Worm (Caenorhabditis elegans): Measurements from ENCODE around the gene fbxb-45.

The fbxb-45 gene

ce11 chrII:1082859-1083258 lies 39.0 kb upstream of the fbxb-45 start, which contains the start of gene K02E7.1:
TSS of gene K02E7.1 (plus strand) at chrII:1083159.
- no peak for TF ChIP-seq lin-39 (tag; optimal IDR thresholded peaks at IDR 0.05)

- TF ChIP-seq fkh-10 (GFP tag; optimal IDR thresholded peaks at IDR 0.05): no peak
- TF ChIP-seq blmp-1 (tag; optimal IDR thresholded peaks at IDR 0.05): no peak
- no peak for TF ChIP-seq Y116A8C.19 (tag; optimal IDR thresholded peaks at IDR 0.05; ENCODE audit: borderline replicate concordance)
- TF ChIP-seq ama-1 (optimal IDR thresholded peaks at IDR 0.05): no peak
- TF ChIP-seq nhr-90 (tag; optimal IDR thresholded peaks at IDR 0.05; ENCODE audit: poor library complexity): no peak
- no peak for TF ChIP-seq unc-30 (tag; optimal IDR thresholded peaks at IDR 0.05)
- no peak for TF ChIP-seq alr-1 (tag; optimal IDR thresholded peaks at IDR 0.05; ENCODE audit: borderline replicate concordance)
- TF ChIP-seq dsc-1 (tag; optimal IDR thresholded peaks at IDR 0.05): no peak
- TF ChIP-seq fos-1 (tag; optimal IDR thresholded peaks at IDR 0.05): no peak
- TF ChIP-seq lin-15B (tag; optimal IDR thresholded peaks at IDR 0.05): no peak
- no peak for TF ChIP-seq pag-3 (tag; optimal IDR thresholded peaks at IDR 0.05; ENCODE audit: borderline replicate concordance, insufficient read depth)
- no peak for TF ChIP-seq nhr-28 (tag; optimal IDR thresholded peaks at IDR 0.05)
- no peak for TF ChIP-seq nhr-12 (tag; optimal IDR thresholded peaks at IDR 0.05)
- TF ChIP-seq fkh-4 (tag; optimal IDR thresholded peaks at IDR 0.05; ENCODE audit: borderline replicate concordance): no peak
Observed at ce11 chrII:1075424-1075823, 31.6 kb upstream of the fbxb-45 start, which contains the start of gene K02E7.11. TSS of gene K02E7.11 (minus strand) at chrII:1075524.

- TF ChIP-seq nhr-71 (tag; optimal IDR thresholded peaks at IDR 0.05) (no peak), mab-9 (GFP tag; IDR thresholded peaks at IDR 0.05) (no peak), ztf-11 (tag; optimal IDR thresholded peaks at IDR 0.05) (no peak), isw-1 (GFP tag; IDR thresholded peaks at IDR 0.05) (no peak), ceh-8 (GFP tag; optimal IDR thresholded peaks at IDR 0.05) (no peak), hlh-4 (tag; optimal IDR thresholded peaks at IDR 0.05) (no peak), aha-1 (tag; optimal IDR thresholded peaks at IDR 0.05) (no peak), unc-130 (tag; optimal IDR thresholded peaks at IDR 0.05) (no peak), ets-5 (GFP tag; IDR thresholded peaks at IDR 0.05) (no peak)
Observed at ce11 chrII:1072106-1072505, 28.3 kb upstream of the fbxb-45 start, which contains the start of gene K02E7.4. TSS of gene K02E7.4 (plus strand) at chrII:1072406.

- TF ChIP-seq pax-3 (tag; optimal IDR thresholded peaks at IDR 0.05) (no peak), efl-1 (optimal IDR thresholded peaks at IDR 0.05) (peak in 1 of 2 experiments; percentile 6), efl-1 (GFP tag; optimal IDR thresholded peaks at IDR 0.05 in 1 of 2) (no peak), rnt-1 (tag; optimal IDR thresholded peaks at IDR 0.05) (no peak), C34B4.2 (tag; optimal IDR thresholded peaks at IDR 0.05) (no peak), lin-15B (tag; optimal IDR thresholded peaks at IDR 0.05) (no peak), lsy-2 (tag; optimal IDR thresholded peaks at IDR 0.05) (peak in 1 of 2 experiments; percentile 63), mdl-1 (tag; optimal IDR thresholded peaks at IDR 0.05) (no peak)
Observed at ce11 chrII:1071432-1071831, 27.6 kb upstream of the fbxb-45 start.

- TF ChIP-seq pag-3 (tag; optimal IDR thresholded peaks at IDR 0.05; ENCODE audit: borderline replicate concordance, insufficient read depth) (no peak), ztf-4 (tag; optimal IDR thresholded peaks at IDR 0.05) (no peak), aha-1 (tag; optimal IDR thresholded peaks at IDR 0.05) (no peak), mef-2 (tag; optimal IDR thresholded peaks at IDR 0.05) (no peak), pax-3 (tag; optimal IDR thresholded peaks at IDR 0.05) (no peak), vab-15 (tag; optimal IDR thresholded peaks at IDR 0.05) (no peak), lir-3 (tag; optimal IDR thresholded peaks at IDR 0.05; ENCODE audit: poor library complexity) (no peak), egl-13 (tag; optimal IDR thresholded peaks at IDR 0.05) (no peak), efl-1 (optimal IDR thresholded peaks at IDR 0.05) (no peak), efl-1 (GFP tag; optimal IDR thresholded peaks at IDR 0.05 in 1 of 2) (no peak), nhr-71 (tag; optimal IDR thresholded peaks at IDR 0.05) (no peak), fkh-10 (GFP tag; optimal IDR thresholded peaks at IDR 0.05) (no peak), nhr-11 (tag; optimal IDR thresholded peaks at IDR 0.05) (no peak), lsy-2 (tag; optimal IDR thresholded peaks at IDR 0.05) (no peak), nhr-20 (tag; optimal IDR thresholded peaks at IDR 0.05) (no peak), lin-35 (GFP tag; optimal IDR thresholded peaks at IDR 0.05) (no peak)
Observed at ce11 chrII:1070875-1071274, 27.0 kb upstream of the fbxb-45 start, which contains the start of gene K02E7.12. TSS of gene K02E7.12 (plus strand) at chrII:1071175.

Measured in whole organism, L1 larva.